Worm (Caenorhabditis elegans): ENCODE data around the gene C08F8.3.

DNA sequence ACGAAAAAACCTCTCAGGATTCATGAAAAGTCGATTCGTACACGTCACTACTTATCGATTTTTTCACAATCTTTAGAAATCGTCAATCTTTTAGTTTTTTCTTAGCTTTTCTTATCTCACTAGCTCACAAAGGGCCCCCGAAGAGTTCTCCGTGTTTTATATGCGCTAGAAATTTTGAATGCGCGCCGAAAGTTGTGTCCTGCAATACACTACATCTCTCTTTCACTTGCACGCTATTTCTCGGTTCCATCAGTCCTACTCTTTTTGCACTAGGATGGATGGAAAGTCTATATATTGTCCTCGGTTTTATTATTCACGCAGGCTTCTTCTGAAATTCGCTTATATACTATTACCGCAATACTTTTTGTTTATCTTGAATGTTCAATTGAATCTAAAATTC is 29.2 kb upstream of the C08F8.3 start:
- TF ChIP-seq ztf-4 (tag; optimal IDR thresholded peaks at IDR 0.05) (no peak), mdl-1 (tag; optimal IDR thresholded peaks at IDR 0.05) (no peak), snpc-4 (tag; optimal IDR thresholded peaks at IDR 0.05) (no peak)

Measured in whole organism, L3 larva.